Fruit fly (Drosophila melanogaster): ENCODE measurements around the gene Qsox4.

Qsox4 gene

dm6 chr3R:23734573-23735404 lies 32.2 kb downstream of the Qsox4 start (continued):
- no peak for TF ChIP-seq ap (GFP tag; IDR thresholded peaks at IDR 0.05)
- TF ChIP-seq phol (tag; optimal IDR thresholded peaks at IDR 0.05) = peak; percentile 41
- TF ChIP-seq Hr3 (GFP tag; optimal IDR thresholded peaks at IDR 0.05) = no peak
- TF ChIP-seq hbn (GFP tag; IDR thresholded peaks at IDR 0.05; ENCODE audit: partially characterized antibody) = no peak
- TF ChIP-seq fd96Cb (tag; optimal IDR thresholded peaks at IDR 0.05) = no peak
- TF ChIP-seq Max (GFP tag; optimal IDR thresholded peaks at IDR 0.05) = no peak
- TF ChIP-seq row (GFP tag; IDR thresholded peaks at IDR 0.05) = no peak
- no peak for TF ChIP-seq CG34422 (GFP tag; IDR thresholded peaks at IDR 0.05)
- TF ChIP-seq Dip2 (GFP tag; IDR thresholded peaks at IDR 0.05) = no peak
- no peak for TF ChIP-seq run (tag; optimal IDR thresholded peaks at IDR 0.05)
- no peak for TF ChIP-seq CG10274 (GFP tag; optimal IDR thresholded peaks at IDR 0.05)
- no peak for TF ChIP-seq bab2 (GFP tag; optimal IDR thresholded peaks at IDR 0.05)
- no peak for TF ChIP-seq CG34376 (GFP tag; optimal IDR thresholded peaks at IDR 0.05)
- no peak for TF ChIP-seq usp (GFP tag; optimal IDR thresholded peaks at IDR 0.05)
- peak; percentile 92 for TF ChIP-seq Blimp-1 (GFP tag; optimal IDR thresholded peaks at IDR 0.05)
- TF ChIP-seq HLH3B (GFP tag; IDR thresholded peaks at IDR 0.05) = no peak
- TF ChIP-seq ara (GFP tag; IDR thresholded peaks at IDR 0.05) = no peak
- no peak for TF ChIP-seq ash1 (GFP tag; optimal IDR thresholded peaks at IDR 0.05)
- peak; percentile 58 for TF ChIP-seq CG11696 (GFP tag; IDR thresholded peaks at IDR 0.05)
- TF ChIP-seq CG10979 (tag; optimal IDR thresholded peaks at IDR 0.05) = no peak
- TF ChIP-seq onecut (GFP tag; IDR thresholded peaks at IDR 0.05) = no peak
- no peak for TF ChIP-seq CG17328 (GFP tag; IDR thresholded peaks at IDR 0.05)
- TF ChIP-seq Xrp1 (GFP tag; IDR thresholded peaks at IDR 0.05) = no peak
- TF ChIP-seq sqz (GFP tag; optimal IDR thresholded peaks at IDR 0.05) = peak; percentile 25
- no peak for TF ChIP-seq MBD-R2 (GFP tag; IDR thresholded peaks at IDR 0.05)
- no peak for TF ChIP-seq prd (optimal IDR thresholded peaks at IDR 0.05)
- no peak for TF ChIP-seq prd (GFP tag; IDR thresholded peaks at IDR 0.05)
- no peak for TF ChIP-seq CG10959 (GFP tag; IDR thresholded peaks at IDR 0.05)
- TF ChIP-seq Adf1 (GFP tag; IDR thresholded peaks at IDR 0.05) = no peak
- no peak for TF ChIP-seq H15 (GFP tag; IDR thresholded peaks at IDR 0.05)
- TF ChIP-seq Meics (GFP tag; optimal IDR thresholded peaks at IDR 0.05) = no peak
- TF ChIP-seq CG8924 (tag; optimal IDR thresholded peaks at IDR 0.05) = no peak
- no peak for TF ChIP-seq wdn (GFP tag; IDR thresholded peaks at IDR 0.05)
- peak; percentile 28 for TF ChIP-seq CG11504 (tag; optimal IDR thresholded peaks at IDR 0.05)
- no peak for TF ChIP-seq Ets65A (GFP tag)
- no peak for TF ChIP-seq CG9932 (GFP tag; IDR thresholded peaks at IDR 0.05)
- TF ChIP-seq Drgx (GFP tag; IDR thresholded peaks at IDR 0.05) = peak; percentile 67
- no peak for TF ChIP-seq psq (GFP tag; optimal IDR thresholded peaks at IDR 0.05)
- no peak for TF ChIP-seq CG6654 (GFP tag; optimal IDR thresholded peaks at IDR 0.05)
- TF ChIP-seq pum (GFP tag; optimal IDR thresholded peaks at IDR 0.05) = no peak
- TF ChIP-seq tll (GFP tag; optimal IDR thresholded peaks at IDR 0.05) = no peak
- no peak for TF ChIP-seq crol (GFP tag; IDR thresholded peaks at IDR 0.05)
- no peak for TF ChIP-seq toy (GFP tag; IDR thresholded peaks at IDR 0.05)
- no peak for TF ChIP-seq Dp (GFP tag; optimal IDR thresholded peaks at IDR 0.05)
- TF ChIP-seq Trl (optimal IDR thresholded peaks at IDR 0.05) = no peak
- TF ChIP-seq Trl (GFP tag; optimal IDR thresholded peaks at IDR 0.05) = no peak
- TF ChIP-seq CG7987 (GFP tag; optimal IDR thresholded peaks at IDR 0.05) = no peak
- TF ChIP-seq Sox102F (GFP tag; optimal IDR thresholded peaks at IDR 0.05) = peak; percentile 48
- TF ChIP-seq bigmax (GFP tag; optimal IDR thresholded peaks at IDR 0.05) = no peak
- TF ChIP-seq CG8089 (GFP tag; optimal IDR thresholded peaks at IDR 0.05) = no peak
- no peak for TF ChIP-seq Rx (GFP tag; IDR thresholded peaks at IDR 0.05)
- no peak for TF ChIP-seq tna (GFP tag; IDR thresholded peaks at IDR 0.05; ENCODE audit: partially characterized antibody)

Measured in whole organism, embryonic.